Fruit fly (Drosophila melanogaster) S2 (cell line): ENCODE measurements around the gene Klp3A.
"Not testable (repeated sequence)": the region's sequence is repeated elsewhere in the genome, so short reads cannot be mapped to it uniquely, and the experiment has no call there.

ENCODE experiments used
- CG8478 ChIP-seq: fragments of >200 bp; optimal IDR thresholded peaks from 2 replicates; lab custom pipeline; 2018
- CTCF ChIP-seq, 2 experiments: fragments of >200 bp; optimal IDR thresholded peaks; 2 replicates each; lab custom pipeline; 2018

The Klp3A gene

dm6 chrX:2635953-2636715, 32.3 kb upstream of the Klp3A start:
- TF ChIP-seq CG8478 (no peak), CTCF (optimal IDR thresholded peaks at IDR 0.05; lab: Kevin White, UChicago) (no peak)

- TF ChIP-seq CTCF (optimal IDR thresholded peaks at IDR 0.05; lab: Kevin White, UChicago), result no peak
- TF ChIP-seq CG8478, result no peak
These were observed 31.3 kb upstream of the Klp3A start for dm6 chrX:2635075-2635643.

dm6 chrX:2633847-2634776, 30.3 kb upstream of the Klp3A start, which contains the start of gene sgg:
sgg (plus strand) TSS chrX:2633952.
- TF ChIP-seq CTCF (optimal IDR thresholded peaks at IDR 0.05; lab: Kevin White, UChicago) (no peak), CG8478 (no peak)

dm6 chrX:2625009-2625408, 21.2 kb upstream of the Klp3A start:
- TF ChIP-seq CG8478 (no peak), CTCF (optimal IDR thresholded peaks at IDR 0.05; lab: Kevin White, UChicago) (no peak)

dm6 chrX:2624525-2625006, 20.7 kb upstream of the Klp3A start, which contains the start of the genes brv3 and Pi4KIIIalpha:
brv3 (minus strand) TSS chrX:2624575.
Pi4KIIIalpha (plus strand) TSS chrX:2624804.
- TF ChIP-seq CTCF (optimal IDR thresholded peaks at IDR 0.05; lab: Kevin White, UChicago), result peak in 1 of 2 experiments; percentile 18
- TF ChIP-seq CG8478, result no peak

dm6 chrX:2619651-2620050, 15.8 kb upstream of the Klp3A start, which contains the start of the genes Tsp3A and Seipin:
Tsp3A (minus strand) TSS chrX:2619738.
Seipin (plus strand) TSS chrX:2619799.
- TF ChIP-seq CTCF (optimal IDR thresholded peaks at IDR 0.05; lab: Kevin White, UChicago) (no peak), CG8478 (no peak)

dm6 chrX:2617417-2617816, 13.6 kb upstream of the Klp3A start:
- TF ChIP-seq CTCF (optimal IDR thresholded peaks at IDR 0.05; lab: Kevin White, UChicago) (no peak), CG8478 (no peak)

- not testable (repeated sequence) for TF ChIP-seq CTCF (optimal IDR thresholded peaks at IDR 0.05; lab: Kevin White, UChicago); CG8478
These were observed 6.4 kb upstream of the Klp3A start, which contains the start of gene eIF3g1 for dm6 chrX:2610236-2610635. eIF3g1 (minus strand) TSS chrX:2610336.

- no peak for TF ChIP-seq CTCF (optimal IDR thresholded peaks at IDR 0.05; lab: Kevin White, UChicago)
- TF ChIP-seq CG8478, result no peak
These were observed 4.8 kb upstream of the Klp3A start, which contains the start of gene Smyd3 for dm6 chrX:2608470-2609157. Smyd3 (minus strand) TSS chrX:2608876.

dm6 chrX:2593753-2594096, 10.1 kb downstream of the Klp3A start:
- TF ChIP-seq CTCF (optimal IDR thresholded peaks at IDR 0.05; lab: Kevin White, UChicago), result no peak
- TF ChIP-seq CG8478, result no peak

- TF ChIP-seq CTCF (optimal IDR thresholded peaks at IDR 0.05; lab: Kevin White, UChicago), result no peak
- no peak for TF ChIP-seq CG8478
These were observed 10.6 kb downstream of the Klp3A start for dm6 chrX:2593094-2593752.

dm6 chrX:2592243-2592642, 11.6 kb downstream of the Klp3A start:
- TF ChIP-seq CTCF (optimal IDR thresholded peaks at IDR 0.05; lab: Kevin White, UChicago), result no peak
- no peak for TF ChIP-seq CG8478

- no peak for TF ChIP-seq CTCF (optimal IDR thresholded peaks at IDR 0.05; lab: Kevin White, UChicago)
- TF ChIP-seq CG8478, result no peak
These were observed 12.4 kb downstream of the Klp3A start for dm6 chrX:2591315-2591999.
